Worm (Caenorhabditis elegans): Measurements from ENCODE around the gene rbm-22.

- TF ChIP-seq R02D3.7 (tag; optimal IDR thresholded peaks at IDR 0.05): no peak
- TF ChIP-seq nhr-6 (tag; optimal IDR thresholded peaks at IDR 0.05): no peak
- TF ChIP-seq zag-1 (tag; optimal IDR thresholded peaks at IDR 0.05): no peak
- TF ChIP-seq ceh-82 (tag; optimal IDR thresholded peaks at IDR 0.05): no peak
- TF ChIP-seq lsy-2 (tag; optimal IDR thresholded peaks at IDR 0.05): no peak
- no peak for TF ChIP-seq nhr-12 (tag; optimal IDR thresholded peaks at IDR 0.05)
- no peak for TF ChIP-seq alr-1 (tag; optimal IDR thresholded peaks at IDR 0.05)
Measured at ce11 chrIV:10904282-10904681, 43.1 kb downstream of the rbm-22 start, which contains the start of gene ZK596.3.
